Fruit fly (Drosophila melanogaster): ENCODE data around the gene CG33764.

The CG33764 gene

dm6 chr3L:4272167-4272773 is 5.0 kb upstream of the CG33764 start (continued):
- no peak for TF ChIP-seq CG18011 (GFP tag; optimal IDR thresholded peaks at IDR 0.05)
- TF ChIP-seq CG3163 (GFP tag; optimal IDR thresholded peaks at IDR 0.05): no peak
- no peak for TF ChIP-seq Bgb (GFP tag; IDR thresholded peaks at IDR 0.05; ENCODE audit: partially characterized antibody)
- TF ChIP-seq HHEX (GFP tag; optimal IDR thresholded peaks at IDR 0.05): no peak
- TF ChIP-seq schlank (tag; optimal IDR thresholded peaks at IDR 0.05): no peak
- no peak for TF ChIP-seq tio (GFP tag; optimal IDR thresholded peaks at IDR 0.05)
- TF ChIP-seq dmrt99B (tag; optimal IDR thresholded peaks at IDR 0.05): no peak
- TF ChIP-seq CG1233 (GFP tag; optimal IDR thresholded peaks at IDR 0.05): peak; percentile 33
- no peak for TF ChIP-seq CG3281 (GFP tag; optimal IDR thresholded peaks at IDR 0.05)
- no peak for TF ChIP-seq trh (GFP tag; optimal IDR thresholded peaks at IDR 0.05)
- no peak for TF ChIP-seq ssp (GFP tag; IDR thresholded peaks at IDR 0.05)
- no peak for TF ChIP-seq Atf-2 (GFP tag; optimal IDR thresholded peaks at IDR 0.05)
- TF ChIP-seq danr (GFP tag; IDR thresholded peaks at IDR 0.05): no peak
- TF ChIP-seq CG8359 (GFP tag; optimal IDR thresholded peaks at IDR 0.05; ENCODE audit: borderline replicate concordance): no peak
- no peak for TF ChIP-seq CG12659 (GFP tag; optimal IDR thresholded peaks at IDR 0.05)
- no peak for TF ChIP-seq Sin3A (optimal IDR thresholded peaks at IDR 0.05)
- TF ChIP-seq Hr78 (GFP tag; optimal IDR thresholded peaks at IDR 0.05): no peak
- peak; percentile 19; the same call in 1 of the 2 replicates for TF ChIP-seq ara (GFP tag; IDR thresholded peaks at IDR 0.05)
- no peak for TF ChIP-seq Optix (GFP tag; IDR thresholded peaks at IDR 0.05)
- no peak for TF ChIP-seq CG12769 (tag; optimal IDR thresholded peaks at IDR 0.05)
- TF ChIP-seq Bdp1 (GFP tag; optimal IDR thresholded peaks at IDR 0.05): no peak
- no peak for TF ChIP-seq CG31441 (GFP tag; IDR thresholded peaks at IDR 0.05)
- no peak for TF ChIP-seq Dll (GFP tag; IDR thresholded peaks at IDR 0.05; ENCODE audit: partially characterized antibody)
- TF ChIP-seq Chrac-16 (GFP tag; optimal IDR thresholded peaks at IDR 0.05): no peak
- no peak for TF ChIP-seq CG10462 (GFP tag; optimal IDR thresholded peaks at IDR 0.05)
- no peak for TF ChIP-seq CG9797 (GFP tag; optimal IDR thresholded peaks at IDR 0.05)
- no peak for TF ChIP-seq Awh (GFP tag; IDR thresholded peaks at IDR 0.05)
- TF ChIP-seq Sry-β (GFP tag; optimal IDR thresholded peaks at IDR 0.05): peak; percentile 16
- TF ChIP-seq lmd (GFP tag; IDR thresholded peaks at IDR 0.05): no peak
- TF ChIP-seq tx (GFP tag; optimal IDR thresholded peaks at IDR 0.05): no peak
- TF ChIP-seq D (optimal IDR thresholded peaks at IDR 0.05): no peak
- peak; percentile 55 for TF ChIP-seq D (GFP tag; optimal IDR thresholded peaks at IDR 0.05)
- no peak for TF ChIP-seq CG2889 (GFP tag; IDR thresholded peaks at IDR 0.05)
- no peak for TF ChIP-seq ken (GFP tag; IDR thresholded peaks at IDR 0.05)
- TF ChIP-seq cwo (GFP tag; optimal IDR thresholded peaks at IDR 0.05): no peak
- TF ChIP-seq Fer3 (tag; optimal IDR thresholded peaks at IDR 0.05): no peak
- no peak for TF ChIP-seq CG4707 (GFP tag; optimal IDR thresholded peaks at IDR 0.05)
- TF ChIP-seq CG14014 (GFP tag; IDR thresholded peaks at IDR 0.05): no peak
- TF ChIP-seq CG15514 (GFP tag; optimal IDR thresholded peaks at IDR 0.05): no peak
- no peak for TF ChIP-seq Elba2 (GFP tag; optimal IDR thresholded peaks at IDR 0.05)
- TF ChIP-seq phol (tag; optimal IDR thresholded peaks at IDR 0.05): no peak
- peak; percentile 28 for TF ChIP-seq CG6254 (GFP tag; optimal IDR thresholded peaks at IDR 0.05)
- TF ChIP-seq CG6791 (GFP tag; IDR thresholded peaks at IDR 0.05; ENCODE audit: partially characterized antibody): no peak
- no peak for TF ChIP-seq Xbp1 (GFP tag; optimal IDR thresholded peaks at IDR 0.05)
- no peak for TF ChIP-seq HmgD (GFP tag; optimal IDR thresholded peaks at IDR 0.05)
- no peak for TF ChIP-seq odd (GFP tag; optimal IDR thresholded peaks at IDR 0.05)
- TF ChIP-seq Rfx (GFP tag; IDR thresholded peaks at IDR 0.05): no peak
- no peak for TF ChIP-seq Gsc (GFP tag; IDR thresholded peaks at IDR 0.05)
- TF ChIP-seq CG30431 (GFP tag; optimal IDR thresholded peaks at IDR 0.05): no peak
- no peak for TF ChIP-seq CG8089 (GFP tag; optimal IDR thresholded peaks at IDR 0.05)
- peak; percentile 58 for TF ChIP-seq ac (GFP tag; optimal IDR thresholded peaks at IDR 0.05)
